Fruit fly (Drosophila melanogaster) whole organism, embryonic: Measurements from ENCODE around the gene lectin-37Db.

Source experiments
- Asciz ChIP-seq: fragments of 200-800 bp; sonication (Bioruptor generic); optimal IDR thresholded peaks from 2 replicates; lab custom pipeline; 2017; ENCODE audit warnings: missing biosample characterization, mild to moderate bottlenecking, missing genetic modification characterization, missing genetic modification reagents
- B-H2 ChIP-seq: fragments of 200-800 bp; sonication (Bioruptor generic); optimal IDR thresholded peaks from 2 replicates; lab custom pipeline; 2018; ENCODE audit warnings: missing biosample characterization, mild to moderate bottlenecking, missing genetic modification characterization
- BtbVII ChIP-seq: fragments of 200-800 bp; sonication (Bioruptor generic); optimal IDR thresholded peaks from 3 replicates; lab custom pipeline; 2017; ENCODE audit warnings: missing biosample characterization, mild to moderate bottlenecking, missing genetic modification characterization
- CG11723 ChIP-seq: fragments of 200-800 bp; sonication (Bioruptor generic); optimal IDR thresholded peaks from 2 replicates; lab custom pipeline; 2017; ENCODE audit warnings: missing biosample characterization, mild to moderate bottlenecking, missing genetic modification characterization
- CG14014 ChIP-seq: fragments of 200-800 bp; sonication (Bioruptor generic); IDR thresholded peaks from 2 replicates; pipeline ENCODE4 v1.3.6; 2022; ENCODE audit warnings: missing biosample characterization, missing genetic modification characterization
- CG14441 ChIP-seq: fragments of 200-800 bp; sonication (Bioruptor generic); IDR thresholded peaks from 2 replicates; pipeline ENCODE4 v1.3.6; 2022; ENCODE audit warnings: missing biosample characterization, missing genetic modification characterization
- CG14667 ChIP-seq: fragments of 200-800 bp; sonication (Bioruptor generic); IDR thresholded peaks from 2 replicates; pipeline ENCODE4 v1.3.6; 2022; ENCODE audit warnings: missing biosample characterization, missing genetic modification characterization
- CG15696 ChIP-seq: fragments of 200-800 bp; sonication (Bioruptor generic); optimal IDR thresholded peaks from 2 replicates; lab custom pipeline; 2019; ENCODE audit warnings: missing biosample characterization, mild to moderate bottlenecking, missing genetic modification characterization, moderate library complexity
- CG16813 ChIP-seq: fragments of 200-800 bp; sonication (Bioruptor generic); IDR thresholded peaks from 3 replicates; pipeline ENCODE4 v1.3.6; 2022; ENCODE audit warnings: missing biosample characterization, missing genetic modification characterization; ENCODE audit not compliant: partially characterized antibody
- CG17361 ChIP-seq: fragments of 200-800 bp; sonication (Bioruptor generic); IDR thresholded peaks from 3 replicates; pipeline ENCODE4 v1.3.6; 2022; ENCODE audit warnings: missing biosample characterization, missing genetic modification characterization
- CG17912 ChIP-seq: fragments of 200-800 bp; sonication (Bioruptor generic); optimal IDR thresholded peaks from 2 replicates; lab custom pipeline; 2018; ENCODE audit warnings: missing biosample characterization, mild to moderate bottlenecking, missing genetic modification characterization
- CG1792 ChIP-seq: fragments of 200-800 bp; sonication (Bioruptor generic); optimal IDR thresholded peaks from 2 replicates; lab custom pipeline; 2016; ENCODE audit warnings: missing biosample characterization, missing genetic modification characterization
- CG30020 ChIP-seq: fragments of 200-800 bp; optimal IDR thresholded peaks from 2 replicates; lab custom pipeline; 2019; ENCODE audit warnings: missing biosample characterization, mild to moderate bottlenecking, missing genetic modification characterization, moderate library complexity
- CG31365 ChIP-seq: fragments of 200-800 bp; sonication (Bioruptor generic); optimal IDR thresholded peaks from 2 replicates; lab custom pipeline; 2018; ENCODE audit warnings: missing biosample characterization, mild to moderate bottlenecking, missing genetic modification characterization
- CG32767 ChIP-seq: fragments of 200-800 bp; sonication (Bioruptor generic); IDR thresholded peaks from 2 replicates; pipeline ENCODE4 v1.3.6; 2022; ENCODE audit warnings: missing biosample characterization, missing genetic modification characterization
- CG7271 ChIP-seq: fragments of 200-800 bp; sonication (Bioruptor generic); optimal IDR thresholded peaks from 2 replicates; lab custom pipeline; 2018; ENCODE audit warnings: missing biosample characterization, mild to moderate bottlenecking, missing genetic modification characterization, moderate library complexity
- CG7928 ChIP-seq: fragments of 200-800 bp; sonication (Bioruptor generic); optimal IDR thresholded peaks from 2 replicates; lab custom pipeline; 2017; ENCODE audit warnings: missing biosample characterization, mild to moderate bottlenecking, missing genetic modification characterization
- D19A ChIP-seq: fragments of 200-800 bp; optimal IDR thresholded peaks from 3 replicates; lab custom pipeline; 2019; ENCODE audit warnings: missing biosample characterization, mild to moderate bottlenecking, missing genetic modification characterization, moderate library complexity
- Doc2 ChIP-seq: fragments of 200-800 bp; sonication (Bioruptor generic); IDR thresholded peaks from 2 replicates; pipeline ENCODE4 v1.3.6; 2022; ENCODE audit warnings: missing biosample characterization, missing genetic modification characterization
- Fer3 ChIP-seq: fragments of 200-800 bp; sonication (Bioruptor generic); optimal IDR thresholded peaks from 2 replicates; lab custom pipeline; 2018; ENCODE audit warnings: missing biosample characterization, mild to moderate bottlenecking, missing genetic modification characterization, moderate library complexity
- Hr39 ChIP-seq: fragments of >200 bp; optimal IDR thresholded peaks from 2 replicates; lab custom pipeline; 2017
- Kr ChIP-seq: fragments of 200-800 bp; sonication (Bioruptor generic); optimal IDR thresholded peaks from 2 replicates; lab custom pipeline; 2017; ENCODE audit warnings: missing biosample characterization, mild to moderate bottlenecking, missing genetic modification characterization
- Lhr ChIP-seq: fragments of 200-800 bp; sonication (Bioruptor generic); optimal IDR thresholded peaks from 3 replicates; lab custom pipeline; 2017; ENCODE audit warnings: mild to moderate bottlenecking, missing biosample characterization, missing genetic modification reagents, missing genetic modification characterization
- MBD-R2 ChIP-seq: fragments of 200-800 bp; sonication (Bioruptor generic); IDR thresholded peaks from 2 replicates; pipeline ENCODE4 v1.3.6; 2022; ENCODE audit warnings: missing biosample characterization, missing genetic modification characterization
- MTF-1 ChIP-seq: fragments of 200-800 bp; sonication (Bioruptor generic); optimal IDR thresholded peaks from 2 replicates; lab custom pipeline; 2018; ENCODE audit warnings: missing biosample characterization, mild to moderate bottlenecking, missing genetic modification characterization, borderline replicate concordance
- Nf-YA ChIP-seq: fragments of 200-800 bp; sonication (Bioruptor generic); IDR thresholded peaks from 2 replicates; pipeline ENCODE4 v1.3.6; 2022; ENCODE audit warnings: missing biosample characterization, missing genetic modification characterization
- PHDP ChIP-seq: fragments of 200-800 bp; sonication (Bioruptor generic); optimal IDR thresholded peaks from 3 replicates; lab custom pipeline; 2018; ENCODE audit warnings: missing biosample characterization, mild to moderate bottlenecking, missing genetic modification characterization, moderate library complexity
- TFAM ChIP-seq: fragments of 200-800 bp; sonication (Bioruptor generic); optimal IDR thresholded peaks from 2 replicates; lab custom pipeline; 2017; ENCODE audit warnings: missing biosample characterization, missing genetic modification characterization, inconsistent platforms
- bcd ChIP-seq: fragments of 200-800 bp; sonication (Bioruptor generic); optimal IDR thresholded peaks from 2 replicates; lab custom pipeline; 2017; ENCODE audit warnings: missing biosample characterization, mild to moderate bottlenecking, missing genetic modification characterization
- caup ChIP-seq: fragments of 200-800 bp; sonication (Bioruptor generic); optimal IDR thresholded peaks from 3 replicates; lab custom pipeline; 2017; ENCODE audit warnings: missing biosample characterization, mild to moderate bottlenecking, missing genetic modification characterization, moderate library complexity; ENCODE audit not compliant: severe bottlenecking
- crc ChIP-seq: fragments of 200-800 bp; sonication (Bioruptor generic); optimal IDR thresholded peaks from 2 replicates; lab custom pipeline; 2016; ENCODE audit warnings: missing biosample characterization, missing genetic modification characterization
- dati ChIP-seq: fragments of 200-800 bp; sonication (Bioruptor generic); IDR thresholded peaks from 2 replicates; pipeline ENCODE4 v1.3.6; 2022; ENCODE audit warnings: missing biosample characterization, missing genetic modification characterization
- dimm ChIP-seq: fragments of 200-800 bp; sonication (Bioruptor generic); IDR thresholded peaks from 2 replicates; pipeline ENCODE4 v1.3.6; 2022; ENCODE audit warnings: missing biosample characterization, missing genetic modification characterization
- emc ChIP-seq: fragments of 200-800 bp; sonication (Bioruptor generic); optimal IDR thresholded peaks from 2 replicates; lab custom pipeline; 2016; ENCODE audit warnings: missing biosample characterization, missing genetic modification characterization
- fru ChIP-seq: fragments of >200 bp; optimal IDR thresholded peaks from 2 replicates; lab custom pipeline; 2017
- hb ChIP-seq: fragments of 200-800 bp; sonication (Bioruptor generic); IDR thresholded peaks from 3 replicates; pipeline ENCODE4 v1.3.6; 2022; ENCODE audit warnings: missing biosample characterization, missing genetic modification characterization; ENCODE audit not compliant: partially characterized antibody
- hth ChIP-seq: fragments of >200 bp; optimal IDR thresholded peaks from 2 replicates; lab custom pipeline; 2017; ENCODE audit warnings: inconsistent platforms
- kni ChIP-seq: fragments of 200-800 bp; sonication (Bioruptor generic); optimal IDR thresholded peaks from 3 replicates; lab custom pipeline; 2017; ENCODE audit warnings: mild to moderate bottlenecking, missing biosample characterization, missing genetic modification reagents, missing genetic modification characterization
- nmo ChIP-seq: fragments of 200-800 bp; sonication (Bioruptor generic); optimal IDR thresholded peaks from 2 replicates; lab custom pipeline; 2018; ENCODE audit warnings: missing biosample characterization, mild to moderate bottlenecking, missing genetic modification characterization, moderate library complexity
- onecut ChIP-seq: fragments of 200-800 bp; sonication (Bioruptor generic); IDR thresholded peaks from 2 replicates; pipeline ENCODE4 v1.3.6; 2022; ENCODE audit warnings: missing biosample characterization, missing genetic modification characterization
- org-1 ChIP-seq: fragments of 200-800 bp; sonication (Bioruptor generic); optimal IDR thresholded peaks from 2 replicates; lab custom pipeline; 2017; ENCODE audit warnings: missing biosample characterization, missing genetic modification characterization
- sens-2 ChIP-seq: fragments of 200-800 bp; sonication (Bioruptor generic); IDR thresholded peaks from 2 replicates; pipeline ENCODE4 v1.3.6; 2022; ENCODE audit warnings: missing biosample characterization, missing genetic modification characterization
- tll ChIP-seq, 2 experiments: fragments of 200-800 bp in 1 of 2; fragments of >200 bp in 1 of 2; sonication (Bioruptor generic) in 1 of 2; optimal IDR thresholded peaks; 2 replicates each; lab custom pipeline; 2017 to 2019; ENCODE audit warnings: missing biosample characterization in 2 of 2, missing genetic modification characterization in 2 of 2, mild to moderate bottlenecking in 1 of 2, moderate library complexity in 1 of 2
- trh ChIP-seq: fragments of 200-800 bp; sonication (Bioruptor generic); optimal IDR thresholded peaks from 2 replicates; lab custom pipeline; 2016; ENCODE audit warnings: missing biosample characterization, missing genetic modification characterization
- usp ChIP-seq: fragments of >200 bp; optimal IDR thresholded peaks from 2 replicates; lab custom pipeline; 2017; ENCODE audit warnings: missing biosample characterization, missing genetic modification characterization
- wek ChIP-seq: fragments of 200-800 bp; sonication (Bioruptor generic); optimal IDR thresholded peaks from 3 replicates; lab custom pipeline; 2018; ENCODE audit warnings: missing biosample characterization, mild to moderate bottlenecking, missing genetic modification characterization, moderate library complexity
- zen ChIP-seq: fragments of 200-800 bp; sonication (Bioruptor generic); optimal IDR thresholded peaks from 3 replicates; lab custom pipeline; 2018; ENCODE audit warnings: missing biosample characterization, mild to moderate bottlenecking, missing genetic modification characterization, moderate library complexity
- zf30C ChIP-seq: fragments of 200-800 bp; sonication (Bioruptor generic); optimal IDR thresholded peaks from 3 replicates; lab custom pipeline; 2018; ENCODE audit warnings: missing biosample characterization, mild to moderate bottlenecking, missing genetic modification characterization
- zfh1 ChIP-seq: fragments of 200-800 bp; sonication (Bioruptor generic); IDR thresholded peaks from 3 replicates; pipeline ENCODE4 v1.3.6; 2022; ENCODE audit warnings: missing biosample characterization, missing genetic modification characterization

lectin-37Db gene

DNA sequence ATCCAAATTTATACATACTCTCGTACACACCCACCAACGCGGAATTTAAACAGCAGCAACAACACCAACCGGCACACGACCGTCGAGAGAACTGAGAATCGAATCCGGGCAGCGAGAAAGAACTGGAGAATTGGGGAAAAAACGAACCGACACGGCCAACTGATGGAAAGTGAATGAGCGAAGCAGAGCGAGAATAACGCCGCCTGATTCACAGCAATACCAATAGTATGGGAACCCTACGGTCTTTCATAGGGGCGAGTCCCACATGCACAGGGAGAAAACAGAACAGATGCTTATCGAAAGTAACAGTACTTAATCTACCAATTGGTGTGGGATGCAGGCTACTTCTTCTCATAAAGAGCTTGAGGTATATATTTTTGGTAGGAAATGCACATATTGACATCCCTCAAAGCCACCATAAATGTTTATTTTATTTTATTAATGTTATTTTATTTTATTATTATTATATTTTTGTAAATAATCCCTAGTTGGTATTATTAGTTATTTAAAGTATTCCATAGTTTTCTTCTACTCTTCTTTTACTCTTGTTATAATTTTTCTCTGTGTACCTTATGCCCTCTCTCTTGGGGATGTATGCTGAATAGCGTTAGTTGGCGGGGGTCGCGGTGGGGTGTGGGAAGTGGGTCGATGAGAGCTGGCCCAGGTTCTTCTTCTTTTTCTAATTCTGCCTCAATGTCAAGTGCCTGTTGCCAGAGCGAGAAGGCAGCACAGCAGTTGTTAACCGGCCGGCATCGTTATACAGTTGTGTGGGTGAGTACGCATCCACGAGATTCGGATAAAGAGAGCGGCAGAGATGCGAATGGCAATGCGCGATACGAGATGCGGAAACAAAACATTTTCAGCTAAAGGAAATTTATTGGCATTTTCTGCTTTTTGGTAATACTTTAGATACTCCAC, 20.3 kb upstream of the lectin-37Db start, which contains the start of gene CG17544 (continued):
- no peak for TF ChIP-seq tll (GFP tag; optimal IDR thresholded peaks at IDR 0.05; lab: Kevin White, UChicago)
- peak; percentile 62 for TF ChIP-seq zen
- TF ChIP-seq trh (GFP tag; lab: Kevin White, UChicago): peak; percentile 32
- peak; percentile 52 for TF ChIP-seq B-H2
- no peak for TF ChIP-seq usp (GFP tag; lab: Kevin White, UChicago)
- TF ChIP-seq Kr: no peak
- TF ChIP-seq hth (lab: Kevin White, UChicago): no peak
- TF ChIP-seq caup (GFP tag; lab: Kevin White, UChicago): peak; percentile 72
- no peak for TF ChIP-seq CG7928 (GFP tag; lab: Kevin White, UChicago)
- no peak for TF ChIP-seq dati (GFP tag; lab: Robert Waterston, UW)
- TF ChIP-seq CG15696 (tag; lab: Kevin White, UChicago): peak; percentile 71
- no peak for TF ChIP-seq crc (GFP tag; lab: Kevin White, UChicago)
- no peak for TF ChIP-seq Nf-YA (GFP tag; lab: Robert Waterston, UW)
- peak; percentile 68 for TF ChIP-seq Fer3 (tag; lab: Kevin White, UChicago)
- TF ChIP-seq CG14014 (GFP tag; lab: Robert Waterston, UW): peak; percentile 48
- peak; percentile 44 for TF ChIP-seq CG17912 (GFP tag; lab: Kevin White, UChicago)
- TF ChIP-seq TFAM (GFP tag; lab: Kevin White, UChicago): no peak
- peak; percentile 32 for TF ChIP-seq MTF-1 (GFP tag; lab: Kevin White, UChicago)
- TF ChIP-seq MBD-R2: no peak; the same call in 1 of the 2 replicates
- peak; percentile 41 for TF ChIP-seq CG14441 (GFP tag; lab: Robert Waterston, UW)
- no peak for TF ChIP-seq CG7271 (tag; lab: Kevin White, UChicago)
- peak; percentile 61 for TF ChIP-seq kni (GFP tag; lab: Kevin White, UChicago)
- peak; percentile 92 for TF ChIP-seq onecut (GFP tag; lab: Robert Waterston, UW)
- TF ChIP-seq wek: no peak
- TF ChIP-seq zfh1 (GFP tag; lab: Robert Waterston, UW): peak; percentile 7; the same call in 1 of the 3 replicates
- peak; percentile 49 for TF ChIP-seq CG30020 (tag; lab: Kevin White, UChicago)
- TF ChIP-seq fru (lab: Kevin White, UChicago): no peak
- peak; percentile 87 for TF ChIP-seq CG17361 (GFP tag; lab: Robert Waterston, UW)
- TF ChIP-seq CG14667 (GFP tag; lab: Robert Waterston, UW): peak; percentile 33; the same call in 1 of the 2 replicates
- peak; percentile 60; the same call in 1 of the 2 replicates for TF ChIP-seq sens-2 (GFP tag; lab: Robert Waterston, UW)
- no peak for TF ChIP-seq CG11723 (GFP tag; lab: Kevin White, UChicago)
- TF ChIP-seq CG31365 (tag; lab: Kevin White, UChicago): no peak
- TF ChIP-seq bcd (GFP tag; lab: Kevin White, UChicago): peak; percentile 80
- TF ChIP-seq Doc2 (GFP tag; lab: Robert Waterston, UW): no peak
- TF ChIP-seq CG16813 (GFP tag; lab: Robert Waterston, UW): no peak
- TF ChIP-seq Lhr: peak; percentile 8
- peak; percentile 83 for TF ChIP-seq zf30C (GFP tag; lab: Kevin White, UChicago)
- peak; percentile 64 for TF ChIP-seq Asciz (GFP tag; lab: Kevin White, UChicago)
- no peak for TF ChIP-seq Hr39 (lab: Kevin White, UChicago)
- TF ChIP-seq D19A (tag; lab: Kevin White, UChicago): peak; percentile 71
- peak; percentile 84 for TF ChIP-seq BtbVII (GFP tag; lab: Kevin White, UChicago)
- no peak for TF ChIP-seq dimm (GFP tag; lab: Robert Waterston, UW)
- 0 out of 2 replicates have a peak, but pooled peaks have one; percentile 32 for TF ChIP-seq CG32767 (GFP tag; lab: Robert Waterston, UW)
- no peak for TF ChIP-seq emc (GFP tag; lab: Kevin White, UChicago)
- TF ChIP-seq PHDP (tag; lab: Kevin White, UChicago): peak; percentile 76
- TF ChIP-seq CG1792: no peak
- TF ChIP-seq org-1 (GFP tag; lab: Kevin White, UChicago): peak; percentile 20
- no peak for TF ChIP-seq hb (GFP tag; lab: Robert Waterston, UW)
- peak; percentile 56 for TF ChIP-seq nmo
